Fruit fly (Drosophila melanogaster) whole organism, embryonic: ENCODE results near the gene CatB.
A peak's percentile ranks its signal among the peaks of the same experiment; 100 is the strongest.

Experiments used
- BEAF-32 ChIP-seq: fragments of 200-800 bp; sonication (Bioruptor generic); optimal IDR thresholded peaks from 3 replicates; lab custom pipeline; 2017; ENCODE audit warnings: missing biosample characterization, missing genetic modification characterization, mild to moderate bottlenecking, moderate library complexity, missing genetic modification reagents
- CG10366 ChIP-seq: fragments of 200-800 bp; sonication (Bioruptor generic); IDR thresholded peaks from 2 replicates; pipeline ENCODE4 v1.3.6; 2022; ENCODE audit warnings: missing biosample characterization, missing genetic modification characterization
- CG10462 ChIP-seq: fragments of 200-800 bp; sonication (Bioruptor generic); optimal IDR thresholded peaks from 2 replicates; lab custom pipeline; 2016; ENCODE audit warnings: missing biosample characterization, missing genetic modification characterization
- CG12236 ChIP-seq: fragments of 200-800 bp; sonication (Bioruptor generic); optimal IDR thresholded peaks from 2 replicates; lab custom pipeline; 2016; ENCODE audit warnings: missing biosample characterization, missing genetic modification characterization
- CG12769 ChIP-seq: fragments of 200-800 bp; sonication (Bioruptor generic); optimal IDR thresholded peaks from 2 replicates; lab custom pipeline; 2019; ENCODE audit warnings: missing biosample characterization, mild to moderate bottlenecking, missing genetic modification characterization, moderate library complexity
- CG13123 ChIP-seq: fragments of 200-800 bp; sonication (Bioruptor generic); optimal IDR thresholded peaks from 2 replicates; lab custom pipeline; 2016; ENCODE audit warnings: missing biosample characterization, missing genetic modification characterization
- CG14014 ChIP-seq: fragments of 200-800 bp; sonication (Bioruptor generic); IDR thresholded peaks from 2 replicates; pipeline ENCODE4 v1.3.6; 2022; ENCODE audit warnings: missing biosample characterization, missing genetic modification characterization
- CG16813 ChIP-seq: fragments of 200-800 bp; sonication (Bioruptor generic); IDR thresholded peaks from 3 replicates; pipeline ENCODE4 v1.3.6; 2022; ENCODE audit warnings: missing biosample characterization, missing genetic modification characterization; ENCODE audit not compliant: partially characterized antibody
- CG31441 ChIP-seq: fragments of 200-800 bp; sonication (Bioruptor generic); IDR thresholded peaks from 2 replicates; pipeline ENCODE4 v1.3.6; 2022; ENCODE audit warnings: missing biosample characterization, missing genetic modification characterization
- CG34422 ChIP-seq: fragments of 200-800 bp; sonication (Bioruptor generic); IDR thresholded peaks from 3 replicates; pipeline ENCODE4 v1.3.6; 2022; ENCODE audit warnings: missing biosample characterization, missing genetic modification characterization
- CG42726 ChIP-seq: fragments of 200-800 bp; sonication (Bioruptor generic); IDR thresholded peaks from 2 replicates; pipeline ENCODE4 v1.3.6; 2022; ENCODE audit warnings: missing biosample characterization, missing genetic modification characterization; ENCODE audit not compliant: partially characterized antibody
- CG6791 ChIP-seq: fragments of 200-800 bp; sonication (Bioruptor generic); IDR thresholded peaks from 3 replicates; pipeline ENCODE4 v1.3.6; 2022; ENCODE audit warnings: missing biosample characterization, missing genetic modification characterization; ENCODE audit not compliant: partially characterized antibody
- CG6813 ChIP-seq: fragments of 200-800 bp; sonication (Bioruptor generic); optimal IDR thresholded peaks from 2 replicates; lab custom pipeline; 2017; ENCODE audit warnings: missing biosample characterization, missing genetic modification characterization, mild to moderate bottlenecking, moderate library complexity, missing genetic modification reagents
- CG8359 ChIP-seq: fragments of 200-800 bp; sonication (Bioruptor generic); optimal IDR thresholded peaks from 2 replicates; lab custom pipeline; 2017; ENCODE audit warnings: missing biosample characterization, mild to moderate bottlenecking, missing genetic modification characterization, borderline replicate concordance
- CG8944 ChIP-seq: fragments of 200-800 bp; sonication (Bioruptor generic); optimal IDR thresholded peaks from 3 replicates; lab custom pipeline; 2016; ENCODE audit warnings: missing biosample characterization, missing genetic modification characterization
- CG9932 ChIP-seq: fragments of 200-800 bp; sonication (Bioruptor generic); IDR thresholded peaks from 2 replicates; pipeline ENCODE4 v1.3.6; 2022; ENCODE audit warnings: missing biosample characterization, missing genetic modification characterization
- CHES-1-like ChIP-seq: fragments of 200-800 bp; sonication (Bioruptor generic); optimal IDR thresholded peaks from 2 replicates; lab custom pipeline; 2016; ENCODE audit warnings: missing biosample characterization, missing genetic modification characterization
- Dbx ChIP-seq: fragments of 200-800 bp; sonication (Bioruptor generic); IDR thresholded peaks from 3 replicates; pipeline ENCODE4 v1.3.6; 2022; ENCODE audit warnings: missing biosample characterization, missing genetic modification characterization
- Gug ChIP-seq: fragments of 200-800 bp; sonication (Bioruptor generic); IDR thresholded peaks from 4 replicates; pipeline ENCODE4 v1.3.6; 2022; ENCODE audit warnings: missing biosample characterization, missing genetic modification characterization
- HLH54F ChIP-seq: fragments of 200-800 bp; sonication (Bioruptor generic); optimal IDR thresholded peaks from 3 replicates; lab custom pipeline; 2016; ENCODE audit warnings: missing biosample characterization, missing genetic modification characterization
- Jarid2 ChIP-seq: fragments of 200-800 bp; sonication (Bioruptor generic); optimal IDR thresholded peaks from 3 replicates; lab custom pipeline; 2017; ENCODE audit warnings: mild to moderate bottlenecking, missing biosample characterization, missing genetic modification reagents, missing genetic modification characterization
- MTF-1 ChIP-seq: fragments of 200-800 bp; sonication (Bioruptor generic); optimal IDR thresholded peaks from 2 replicates; lab custom pipeline; 2018; ENCODE audit warnings: missing biosample characterization, mild to moderate bottlenecking, missing genetic modification characterization, borderline replicate concordance
- Med ChIP-seq: fragments of 200-800 bp; sonication (Bioruptor generic); peaks from one replicate; lab custom pipeline; 2016; ENCODE audit warnings: missing biosample characterization, missing genetic modification characterization, mild to moderate bottlenecking, inconsistent platforms, moderate library complexity
- NFAT ChIP-seq: fragments of 200-800 bp; sonication (Bioruptor generic); IDR thresholded peaks from 2 replicates; pipeline ENCODE4 v1.3.6; 2022; ENCODE audit warnings: missing biosample characterization, missing genetic modification characterization
- Optix ChIP-seq: fragments of 200-800 bp; sonication (Bioruptor generic); IDR thresholded peaks from 3 replicates; pipeline ENCODE4 v1.3.6; 2022; ENCODE audit warnings: missing biosample characterization, missing genetic modification characterization
- Six4 ChIP-seq: fragments of 200-800 bp; sonication (Bioruptor generic); optimal IDR thresholded peaks from 2 replicates; lab custom pipeline; 2016; ENCODE audit warnings: missing biosample characterization, missing genetic modification characterization
- Trl ChIP-seq, 3 experiments: fragments of >200 bp in 2 of 3; fragments of 200-800 bp in 1 of 3; sonication (Bioruptor generic) in 1 of 3; optimal IDR thresholded peaks; 2 replicates in 1 of 3; 3 replicates in 2 of 3; lab custom pipeline; 2016 to 2017; ENCODE audit warnings: missing biosample characterization in 1 of 3, missing genetic modification characterization in 1 of 3
- Vsx1 ChIP-seq: fragments of 200-800 bp; sonication (Bioruptor generic); optimal IDR thresholded peaks from 2 replicates; lab custom pipeline; 2017; ENCODE audit warnings: missing biosample characterization, mild to moderate bottlenecking, missing genetic modification characterization, missing genetic modification reagents
- Xrp1 ChIP-seq: fragments of 200-800 bp; sonication (Bioruptor generic); IDR thresholded peaks from 2 replicates; pipeline ENCODE4 v1.3.6; 2022; ENCODE audit warnings: missing biosample characterization, missing genetic modification characterization
- cg ChIP-seq: fragments of 200-800 bp; sonication (Bioruptor generic); optimal IDR thresholded peaks from 3 replicates; lab custom pipeline; 2019; ENCODE audit warnings: missing biosample characterization, mild to moderate bottlenecking, missing genetic modification characterization, moderate library complexity
- crp ChIP-seq, 2 experiments: fragments of 200-800 bp; sonication (Bioruptor generic); optimal IDR thresholded peaks; 2 replicates in 1 of 2; 3 replicates in 1 of 2; lab custom pipeline; 2017; ENCODE audit warnings: missing biosample characterization in 2 of 2, missing genetic modification characterization in 2 of 2, mild to moderate bottlenecking in 1 of 2, moderate library complexity in 1 of 2
- ems ChIP-seq: fragments of 200-800 bp; sonication (Bioruptor generic); optimal IDR thresholded peaks from 3 replicates; lab custom pipeline; 2016; ENCODE audit warnings: missing biosample characterization, missing genetic modification characterization
- gce ChIP-seq: fragments of 200-800 bp; sonication (Bioruptor generic); IDR thresholded peaks from 3 replicates; pipeline ENCODE4 v1.3.6; 2022; ENCODE audit warnings: missing biosample characterization, missing genetic modification characterization
- hbn ChIP-seq: fragments of 200-800 bp; sonication (Bioruptor generic); IDR thresholded peaks from 2 replicates; pipeline ENCODE4 v1.3.6; 2022; ENCODE audit warnings: missing biosample characterization, missing genetic modification characterization; ENCODE audit not compliant: partially characterized antibody
- jumu ChIP-seq: fragments of 200-800 bp; sonication (Bioruptor generic); optimal IDR thresholded peaks from 3 replicates; lab custom pipeline; 2016; ENCODE audit warnings: missing biosample characterization, missing genetic modification characterization
- kah ChIP-seq: fragments of 200-800 bp; sonication (Bioruptor generic); optimal IDR thresholded peaks from 2 replicates; lab custom pipeline; 2018; ENCODE audit warnings: missing biosample characterization, mild to moderate bottlenecking, missing genetic modification characterization
- lola ChIP-seq, 3 experiments: fragments of >200 bp in 2 of 3; fragments of 200-800 bp in 1 of 3; sonication (Bioruptor generic) in 1 of 3; optimal IDR thresholded peaks; 2 replicates each; lab custom pipeline; 2017 to 2019; ENCODE audit warnings: missing biosample characterization in 3 of 3, missing genetic modification characterization in 3 of 3, mild to moderate bottlenecking in 1 of 3, moderate library complexity in 1 of 3
- row ChIP-seq: fragments of 200-800 bp; sonication (Bioruptor generic); IDR thresholded peaks from 3 replicates; pipeline ENCODE4 v1.3.6; 2022; ENCODE audit warnings: missing biosample characterization, missing genetic modification characterization
- sd ChIP-seq: fragments of 200-800 bp; sonication (Bioruptor generic); optimal IDR thresholded peaks from 3 replicates; lab custom pipeline; 2018; ENCODE audit warnings: missing biosample characterization, mild to moderate bottlenecking, missing genetic modification characterization, moderate library complexity
- shn ChIP-seq: fragments of 200-800 bp; sonication (Bioruptor generic); optimal IDR thresholded peaks from 3 replicates; lab custom pipeline; 2016; ENCODE audit warnings: missing biosample characterization, missing genetic modification characterization
- so ChIP-seq: fragments of 200-800 bp; sonication (Bioruptor generic); IDR thresholded peaks from 3 replicates; pipeline ENCODE4 v1.3.6; 2022; ENCODE audit warnings: missing biosample characterization, missing genetic modification characterization
- sr ChIP-seq: fragments of 200-800 bp; sonication (Bioruptor generic); IDR thresholded peaks from 3 replicates; pipeline ENCODE4 v1.3.6; 2022; ENCODE audit warnings: missing biosample characterization, missing genetic modification characterization
- stwl ChIP-seq: fragments of 200-800 bp; sonication (Bioruptor generic); optimal IDR thresholded peaks from 3 replicates; lab custom pipeline; 2018; ENCODE audit warnings: missing biosample characterization, mild to moderate bottlenecking, missing genetic modification characterization, moderate library complexity
- tio ChIP-seq: fragments of 200-800 bp; sonication (Bioruptor generic); optimal IDR thresholded peaks from 2 replicates; lab custom pipeline; 2017; ENCODE audit warnings: missing biosample characterization, missing genetic modification characterization, inconsistent platforms
- ttk ChIP-seq: fragments of 200-800 bp; sonication (Bioruptor generic); IDR thresholded peaks from 2 replicates; pipeline ENCODE4 v2.1.2; 2022; ENCODE audit warnings: missing biosample characterization, missing genetic modification characterization
- zf30C ChIP-seq: fragments of 200-800 bp; sonication (Bioruptor generic); optimal IDR thresholded peaks from 3 replicates; lab custom pipeline; 2018; ENCODE audit warnings: missing biosample characterization, mild to moderate bottlenecking, missing genetic modification characterization

Gene CatB

dm6 chr2L:8704648-8705622 lies at the start of gene CatB (continued):
- TF ChIP-seq ttk = no peak
- TF ChIP-seq sd (tag; lab: Kevin White, UChicago) = peak; percentile 61
- no peak for TF ChIP-seq CG8944 (GFP tag; lab: Kevin White, UChicago)
- TF ChIP-seq CG14014 (GFP tag; lab: Robert Waterston, UW) = no peak
- no peak for TF ChIP-seq stwl (tag; lab: Kevin White, UChicago)
- TF ChIP-seq zf30C = no peak
- TF ChIP-seq Xrp1 (GFP tag; lab: Robert Waterston, UW) = no peak
- TF ChIP-seq hbn = no peak
- no peak for TF ChIP-seq sr (GFP tag; lab: Robert Waterston, UW)
- TF ChIP-seq CG6791 (GFP tag; lab: Robert Waterston, UW) = no peak
- TF ChIP-seq crp (GFP tag; optimal IDR thresholded peaks at IDR 0.05; lab: Kevin White, UChicago) = no peak
- TF ChIP-seq Dbx (GFP tag; lab: Robert Waterston, UW) = no peak
- no peak for TF ChIP-seq CG8359 (GFP tag; lab: Kevin White, UChicago)
- TF ChIP-seq Med (GFP tag; lab: Kevin White, UChicago) = peak; percentile 56
- TF ChIP-seq HLH54F (GFP tag; lab: Kevin White, UChicago) = no peak
- TF ChIP-seq CG12769 (tag; lab: Kevin White, UChicago) = peak; percentile 15
- no peak for TF ChIP-seq Vsx1 (GFP tag; lab: Kevin White, UChicago)
- TF ChIP-seq jumu (GFP tag; lab: Kevin White, UChicago) = no peak
- TF ChIP-seq shn = no peak
- TF ChIP-seq BEAF-32 (GFP tag; lab: Kevin White, UChicago) = no peak
- TF ChIP-seq NFAT (GFP tag; lab: Robert Waterston, UW) = no peak
- no peak for TF ChIP-seq CG31441
- TF ChIP-seq CG10462 = no peak
- no peak for TF ChIP-seq kah (GFP tag; lab: Kevin White, UChicago)

- no peak for TF ChIP-seq Six4
- TF ChIP-seq cg (GFP tag; lab: Kevin White, UChicago) = no peak
- no peak for TF ChIP-seq CG9932
- no peak for TF ChIP-seq CG16813
- TF ChIP-seq CHES-1-like (GFP tag; lab: Kevin White, UChicago) = no peak
- TF ChIP-seq CG12236 (GFP tag; lab: Kevin White, UChicago) = no peak
- no peak for TF ChIP-seq MTF-1
- no peak for TF ChIP-seq row (GFP tag; lab: Robert Waterston, UW)
- TF ChIP-seq Trl (optimal IDR thresholded peaks at IDR 0.05; lab: Kevin White, UChicago) = no peak
- TF ChIP-seq Trl (GFP tag; optimal IDR thresholded peaks at IDR 0.05; lab: Kevin White, UChicago) = no peak
- TF ChIP-seq lola (GFP tag; optimal IDR thresholded peaks at IDR 0.05; lab: Kevin White, UChicago) = no peak
Observed at dm6 chr2L:8659549-8659948, 45.8 kb upstream of the CatB start.

DNA sequence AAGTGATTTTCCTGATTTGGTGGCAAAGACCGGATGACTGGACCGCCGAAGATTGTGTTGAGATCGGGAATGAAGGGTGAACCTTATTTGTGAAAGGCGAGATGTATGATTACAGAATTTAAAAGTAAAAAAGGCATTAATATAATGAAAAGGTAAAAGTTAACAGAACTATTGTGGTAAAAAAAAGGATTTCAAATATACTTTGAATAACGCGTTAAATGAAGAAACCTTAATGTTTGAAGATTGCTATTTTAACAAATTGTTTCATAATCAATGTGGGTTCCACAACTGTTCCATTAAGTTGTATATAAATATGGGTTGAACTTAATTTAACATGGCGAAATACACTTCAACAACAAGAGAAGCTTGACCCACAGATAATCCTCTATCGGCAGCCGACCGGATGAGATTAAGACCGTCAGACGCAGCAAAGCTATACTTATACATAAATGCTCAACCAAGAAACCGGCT lies 33.1 kb upstream of the CatB start, which contains the start of gene Glt:
Gene Glt, plus strand, starts transcription at position 421 of the 471 bp plus-strand sequence.
- TF ChIP-seq CG34422 (no peak), gce (no peak), tio (GFP tag; lab: Kevin White, UChicago) (no peak), Optix (GFP tag; lab: Robert Waterston, UW) (no peak), Jarid2 (GFP tag; lab: Kevin White, UChicago) (no peak), Gug (no peak), ems (no peak), CG6813 (no peak), so (GFP tag; lab: Robert Waterston, UW) (no peak), CG10366 (GFP tag; lab: Robert Waterston, UW) (no peak), CG42726 (GFP tag; lab: Robert Waterston, UW) (no peak), CG13123 (no peak)
